Worm (Caenorhabditis elegans): ENCODE data around the gene srv-2.

Gene srv-2

DNA sequence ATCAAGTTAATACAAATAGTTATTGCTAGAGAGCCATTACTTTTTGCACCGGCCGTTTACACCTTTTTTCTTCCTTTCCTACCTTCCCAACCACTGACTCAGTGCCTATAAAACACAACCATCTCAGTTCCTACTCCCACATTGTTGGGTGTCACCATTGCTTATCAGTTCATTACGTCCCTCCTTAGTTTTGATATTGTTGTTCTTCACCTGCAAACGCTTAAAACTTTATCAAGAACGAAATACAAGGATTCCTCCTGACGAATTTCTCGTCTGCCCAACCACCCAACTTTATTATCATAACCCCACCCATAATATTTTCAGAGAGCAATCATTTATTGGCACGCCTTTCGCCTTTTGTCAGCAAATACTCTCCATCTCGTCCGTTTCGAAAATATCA lies 25.0 kb upstream of the srv-2 start:
- TF ChIP-seq nhr-25 (tag; optimal IDR thresholded peaks at IDR 0.05), result no peak
- peak; percentile 84 for TF ChIP-seq elt-2 (tag; optimal IDR thresholded peaks at IDR 0.05)
- TF ChIP-seq ztf-11 (tag; optimal IDR thresholded peaks at IDR 0.05), result no peak
- TF ChIP-seq hmg-11 (tag; optimal IDR thresholded peaks at IDR 0.05), result no peak
- TF ChIP-seq elt-1 (tag; optimal IDR thresholded peaks at IDR 0.05), result no peak
- no peak for TF ChIP-seq ama-1 (optimal IDR thresholded peaks at IDR 0.05)
- TF ChIP-seq nhr-76 (tag; optimal IDR thresholded peaks at IDR 0.05), result no peak
- TF ChIP-seq jun-1 (tag; optimal IDR thresholded peaks at IDR 0.05), result peak; percentile 38
- no peak for TF ChIP-seq lsy-12 (tag; optimal IDR thresholded peaks at IDR 0.05)
- TF ChIP-seq zag-1 (tag; optimal IDR thresholded peaks at IDR 0.05), result no peak
- TF ChIP-seq pha-4 (tag; optimal IDR thresholded peaks at IDR 0.05), result no peak
- no peak for TF ChIP-seq snpc-4 (tag; optimal IDR thresholded peaks at IDR 0.05)
- no peak for TF ChIP-seq elt-3 (tag; optimal IDR thresholded peaks at IDR 0.05)
- no peak for TF ChIP-seq skn-1 (tag; optimal IDR thresholded peaks at IDR 0.05)
- no peak for TF ChIP-seq eor-1 (tag; optimal IDR thresholded peaks at IDR 0.05)
- no peak for TF ChIP-seq nhr-28 (tag; optimal IDR thresholded peaks at IDR 0.05)
- no peak for TF ChIP-seq ZK546.5 (tag; optimal IDR thresholded peaks at IDR 0.05)
- peak; percentile 38 for TF ChIP-seq pqm-1 (tag; optimal IDR thresholded peaks at IDR 0.05)
- TF ChIP-seq unc-39 (tag; optimal IDR thresholded peaks at IDR 0.05), result no peak
- no peak for TF ChIP-seq fkh-2 (tag; optimal IDR thresholded peaks at IDR 0.05)
- no peak for TF ChIP-seq nhr-237 (tag; optimal IDR thresholded peaks at IDR 0.05)

DNA sequence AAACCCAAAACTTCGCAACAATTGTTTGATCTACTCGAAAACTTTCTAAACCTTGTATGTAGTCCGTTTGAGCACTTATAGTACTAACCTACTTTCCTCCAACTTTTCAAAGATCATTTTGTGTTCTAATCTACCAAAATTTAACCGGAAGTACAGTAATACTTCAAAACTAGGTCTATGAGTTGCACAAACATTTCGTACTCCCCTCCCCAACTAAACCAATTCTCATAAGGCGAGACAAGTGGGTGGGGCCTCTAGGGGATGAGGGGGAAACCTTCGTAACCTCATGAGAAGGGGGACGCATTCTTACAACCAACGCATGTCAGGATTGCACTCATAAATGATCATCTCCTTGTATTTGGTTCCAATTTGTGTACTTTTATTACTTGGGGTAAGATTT lies 19.9 kb upstream of the srv-2 start, which contains the start of gene cutl-9:
TSS of gene cutl-9 (plus strand) at position 301 of the 400 bp plus-strand sequence.
- TF ChIP-seq lin-15B (tag; optimal IDR thresholded peaks at IDR 0.05) (no peak), unc-39 (tag; optimal IDR thresholded peaks at IDR 0.05) (no peak), lsy-12 (tag; optimal IDR thresholded peaks at IDR 0.05) (no peak), ceh-28 (tag; optimal IDR thresholded peaks at IDR 0.05) (no peak), unc-62 (GFP tag; optimal IDR thresholded peaks at IDR 0.05) (no peak), nhr-43 (tag; optimal IDR thresholded peaks at IDR 0.05; ENCODE audit: poor library complexity, severe bottlenecking) (no peak), egl-5 (tag; optimal IDR thresholded peaks at IDR 0.05) (no peak), tbx-2 (tag; optimal IDR thresholded peaks at IDR 0.05) (no peak), nhr-237 (tag; optimal IDR thresholded peaks at IDR 0.05) (no peak), nfya-1 (tag; optimal IDR thresholded peaks at IDR 0.05; ENCODE audit: insufficient read depth) (no peak), R02D3.7 (tag; optimal IDR thresholded peaks at IDR 0.05) (no peak), nhr-28 (tag; optimal IDR thresholded peaks at IDR 0.05) (no peak), nhr-11 (tag; optimal IDR thresholded peaks at IDR 0.05) (no peak), mdl-1 (tag; optimal IDR thresholded peaks at IDR 0.05) (no peak), fkh-2 (tag; optimal IDR thresholded peaks at IDR 0.05) (no peak), nhr-76 (tag; optimal IDR thresholded peaks at IDR 0.05) (no peak), lin-39 (tag; optimal IDR thresholded peaks at IDR 0.05) (no peak), aly-2 (tag; optimal IDR thresholded peaks at IDR 0.05) (no peak), eor-1 (tag; optimal IDR thresholded peaks at IDR 0.05) (no peak), zag-1 (tag; optimal IDR thresholded peaks at IDR 0.05) (no peak)

DNA sequence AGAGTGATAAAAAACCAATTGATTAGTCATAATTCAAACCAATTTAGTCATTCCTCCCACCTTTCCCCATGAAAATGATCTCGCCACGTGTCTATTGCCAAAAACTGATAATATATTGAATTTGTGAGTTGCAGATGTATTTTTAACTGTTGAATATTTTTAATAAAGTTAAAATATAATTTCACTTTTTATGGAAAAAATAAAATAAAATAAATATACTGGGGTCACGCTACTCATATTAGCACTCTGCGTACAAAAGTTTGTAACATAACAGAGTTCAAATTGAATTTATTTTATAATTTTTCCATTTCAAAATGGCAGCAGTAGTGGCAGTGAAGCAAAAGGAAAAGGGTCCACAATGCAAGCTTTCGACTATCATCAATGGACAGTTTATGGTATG lies 16.1 kb upstream of the srv-2 start, which contains the start of gene C14A4.13:
TSS of gene C14A4.13 (plus strand) at position 301 of the 400 bp plus-strand sequence.
- no peak for TF ChIP-seq egl-27 (tag; optimal IDR thresholded peaks at IDR 0.05)
- TF ChIP-seq zag-1 (tag; optimal IDR thresholded peaks at IDR 0.05), result no peak

DNA sequence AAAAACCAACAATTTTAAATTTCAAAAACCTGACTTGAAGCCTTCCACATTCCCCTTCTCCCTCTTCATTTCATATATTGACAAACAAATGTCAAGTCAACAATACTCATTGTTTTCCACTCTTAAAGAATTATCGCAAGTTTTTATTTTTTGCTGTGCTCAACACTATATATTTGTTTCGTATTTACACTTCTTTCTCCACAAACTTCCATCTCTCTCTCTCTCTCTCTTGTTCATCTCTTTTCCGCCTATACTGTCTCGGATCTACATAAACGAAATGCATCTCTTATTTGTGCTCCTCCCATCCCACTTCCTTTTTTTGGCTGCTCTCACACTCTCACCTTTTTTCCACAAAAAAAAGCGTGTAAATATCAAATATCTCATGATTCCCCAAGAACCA lies 10.7 kb upstream of the srv-2 start, which contains the start of gene C14A4.12:
TSS of gene C14A4.12 (plus strand) at position 301 of the 400 bp plus-strand sequence.
- TF ChIP-seq ztf-11 (tag; optimal IDR thresholded peaks at IDR 0.05) (no peak), pha-4 (tag; optimal IDR thresholded peaks at IDR 0.05) (peak; percentile 90)

DNA sequence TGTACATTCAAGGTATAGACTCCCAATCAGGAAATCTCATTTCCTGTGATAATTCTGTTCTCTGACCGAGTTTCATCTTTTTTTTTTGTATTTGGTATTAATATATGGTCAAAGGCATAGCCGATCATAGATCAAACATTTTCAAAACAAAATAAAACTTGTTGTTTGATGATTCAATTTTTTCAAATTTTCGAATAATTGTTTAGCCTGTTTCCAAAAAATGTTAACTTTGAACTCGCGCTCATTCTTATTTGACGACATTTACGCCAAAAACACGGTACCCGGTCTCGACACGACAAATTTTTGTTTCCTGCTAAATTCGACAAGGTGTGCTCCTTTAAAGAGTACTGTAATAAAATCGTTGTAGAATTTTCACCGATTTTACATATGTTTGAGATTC lies 6.7 kb upstream of the srv-2 start:
- TF ChIP-seq egl-5 (tag; optimal IDR thresholded peaks at IDR 0.05), result no peak
- no peak for TF ChIP-seq ceh-9 (tag; optimal IDR thresholded peaks at IDR 0.05)
- no peak for TF ChIP-seq ztf-4 (tag; optimal IDR thresholded peaks at IDR 0.05)
- no peak for TF ChIP-seq sea-2 (GFP tag; optimal IDR thresholded peaks at IDR 0.05)
- TF ChIP-seq R02D3.7 (tag; optimal IDR thresholded peaks at IDR 0.05), result no peak
- TF ChIP-seq unc-62 (GFP tag; optimal IDR thresholded peaks at IDR 0.05), result no peak
- no peak for TF ChIP-seq jun-1 (tag; optimal IDR thresholded peaks at IDR 0.05)
- no peak for TF ChIP-seq nhr-11 (tag; optimal IDR thresholded peaks at IDR 0.05)
- TF ChIP-seq nhr-43 (tag; optimal IDR thresholded peaks at IDR 0.05; ENCODE audit: poor library complexity, severe bottlenecking), result no peak
- no peak for TF ChIP-seq fkh-10 (GFP tag; optimal IDR thresholded peaks at IDR 0.05)
- TF ChIP-seq nhr-12 (tag; optimal IDR thresholded peaks at IDR 0.05), result no peak
- no peak for TF ChIP-seq pqm-1 (tag; optimal IDR thresholded peaks at IDR 0.05)
- TF ChIP-seq nhr-237 (tag; optimal IDR thresholded peaks at IDR 0.05), result no peak
- no peak for TF ChIP-seq lsy-12 (tag; optimal IDR thresholded peaks at IDR 0.05)
- TF ChIP-seq nhr-77 (tag; optimal IDR thresholded peaks at IDR 0.05), result no peak
- no peak for TF ChIP-seq tbx-2 (tag; optimal IDR thresholded peaks at IDR 0.05)
- TF ChIP-seq lin-15B (tag; optimal IDR thresholded peaks at IDR 0.05), result no peak
- no peak for TF ChIP-seq mdl-1 (tag; optimal IDR thresholded peaks at IDR 0.05)

Measured in whole organism, L3 larva.